Fruit fly (Drosophila melanogaster): Measurements from ENCODE around the gene CG32270.

The CG32270 gene

dm6 chr3L:3169107-3169506 is 39.7 kb downstream of the CG32270 start, which contains the start of the genes CG32278 and CG32281 (continued):
- TF ChIP-seq stwl (tag; optimal IDR thresholded peaks at IDR 0.05): peak; percentile 41
- peak; percentile 47 for TF ChIP-seq MESR4 (GFP tag; optimal IDR thresholded peaks at IDR 0.05)
- TF ChIP-seq gfzf (GFP tag; optimal IDR thresholded peaks at IDR 0.05): peak; percentile 54
- TF ChIP-seq CG4617 (GFP tag; optimal IDR thresholded peaks at IDR 0.05; ENCODE audit: borderline replicate concordance): peak; percentile 28
- peak; percentile 11 for TF ChIP-seq BEAF-32 (GFP tag; optimal IDR thresholded peaks at IDR 0.05)
- TF ChIP-seq CG9797 (GFP tag; optimal IDR thresholded peaks at IDR 0.05): peak; percentile 52
- no peak for TF ChIP-seq onecut (GFP tag; IDR thresholded peaks at IDR 0.05)
- TF ChIP-seq Blimp-1 (GFP tag; optimal IDR thresholded peaks at IDR 0.05): no peak
- no peak for TF ChIP-seq Bteb2 (GFP tag; optimal IDR thresholded peaks at IDR 0.05)
- no peak for TF ChIP-seq ken (GFP tag; IDR thresholded peaks at IDR 0.05)
- TF ChIP-seq MBD-R2 (GFP tag; IDR thresholded peaks at IDR 0.05): peak; percentile 19; the same call in 1 of the 2 replicates
- peak; percentile 7 for TF ChIP-seq Myb (GFP tag; optimal IDR thresholded peaks at IDR 0.05)
- no peak for TF ChIP-seq CG4820 (GFP tag; optimal IDR thresholded peaks at IDR 0.05)
- TF ChIP-seq CG7357 (GFP tag; IDR thresholded peaks at IDR 0.05): no peak

dm6 chr3L:3166200-3166695 is 42.5 kb downstream of the CG32270 start, which contains the start of gene Asciz:
Gene Asciz, minus strand, starts transcription at chr3L:3166250.
- no peak for TF ChIP-seq wek (GFP tag; optimal IDR thresholded peaks at IDR 0.05)
- TF ChIP-seq Rfx (GFP tag; IDR thresholded peaks at IDR 0.05): peak; percentile 28; the same call in 1 of the 2 replicates
- peak; percentile 4 for TF ChIP-seq CG15479 (GFP tag; optimal IDR thresholded peaks at IDR 0.05)

- TF ChIP-seq CG7745 (tag; optimal IDR thresholded peaks at IDR 0.05) (no peak), rib (GFP tag; IDR thresholded peaks at IDR 0.05) (0 out of 2 replicates have a peak, but pooled peaks have one; percentile 9), twi (tag; optimal IDR thresholded peaks at IDR 0.05) (peak; percentile 56), crol (GFP tag; IDR thresholded peaks at IDR 0.05) (peak; percentile 66), kah (GFP tag; optimal IDR thresholded peaks at IDR 0.05) (peak; percentile 61), cg (GFP tag; optimal IDR thresholded peaks at IDR 0.05) (peak; percentile 54), CG3065 (GFP tag; optimal IDR thresholded peaks at IDR 0.05) (peak; percentile 85), CG34376 (GFP tag; optimal IDR thresholded peaks at IDR 0.05) (peak; percentile 26), Doc2 (GFP tag; IDR thresholded peaks at IDR 0.05) (no peak), ftz-f1 (GFP tag; optimal IDR thresholded peaks at IDR 0.05) (peak; percentile 52), cas (GFP tag; IDR thresholded peaks at IDR 0.05) (no peak), sr (GFP tag; IDR thresholded peaks at IDR 0.05) (0 out of 3 replicates have a peak, but pooled peaks have one; percentile 29)
Measured at dm6 chr3L:3165399-3165798, 43.4 kb downstream of the CG32270 start.

- TF ChIP-seq ato (GFP tag; IDR thresholded peaks at IDR 0.05; ENCODE audit: partially characterized antibody) (peak; percentile 85), HmgZ (tag; optimal IDR thresholded peaks at IDR 0.05) (peak; percentile 59), CG17359 (tag; optimal IDR thresholded peaks at IDR 0.05) (no peak), D19A (tag; optimal IDR thresholded peaks at IDR 0.05) (peak; percentile 17), dimm (GFP tag; IDR thresholded peaks at IDR 0.05) (no peak), dmrt99B (tag; optimal IDR thresholded peaks at IDR 0.05) (no peak), tio (GFP tag; optimal IDR thresholded peaks at IDR 0.05) (no peak), CG13624 (GFP tag; optimal IDR thresholded peaks at IDR 0.05) (peak; percentile 24), CG5953 (GFP tag; IDR thresholded peaks at IDR 0.05) (no peak), Myb (GFP tag; optimal IDR thresholded peaks at IDR 0.05) (peak; percentile 82), CG7963 (GFP tag; IDR thresholded peaks at IDR 0.05; ENCODE audit: partially characterized antibody) (peak; percentile 66; the same call in 2 of the 3 replicates), sr (GFP tag; IDR thresholded peaks at IDR 0.05) (no peak), CG7372 (GFP tag; IDR thresholded peaks at IDR 0.05) (no peak), CG9797 (GFP tag; optimal IDR thresholded peaks at IDR 0.05) (peak; percentile 77), CG6254 (GFP tag; optimal IDR thresholded peaks at IDR 0.05) (no peak), crol (GFP tag; IDR thresholded peaks at IDR 0.05) (no peak), pan (optimal IDR thresholded peaks at IDR 0.05) (no peak), pan (GFP tag; optimal IDR thresholded peaks at IDR 0.05 in 1 of 2, IDR thresholded peaks at IDR 0.05 in 1 of 2) (no peak), CG6813 (GFP tag; optimal IDR thresholded peaks at IDR 0.05) (peak; percentile 29), CG6791 (GFP tag; IDR thresholded peaks at IDR 0.05; ENCODE audit: partially characterized antibody) (peak; percentile 89), dm (GFP tag; optimal IDR thresholded peaks at IDR 0.05) (peak; percentile 26), MESR4 (GFP tag; optimal IDR thresholded peaks at IDR 0.05) (peak; percentile 84)
Measured at dm6 chr3L:3164951-3165350, 43.8 kb downstream of the CG32270 start, which contains the start of gene CG32280. Gene CG32280, plus strand, starts transcription at chr3L:3165181.
